Worm (Caenorhabditis elegans) whole organism, young adult: ENCODE data around the gene fbxl-5.

Experiments
- F57A8.1 ChIP-seq: fragments of 200-800 bp; sonication (Bioruptor generic); optimal IDR thresholded peaks from 2 replicates; lab custom pipeline; 2018; ENCODE audit warnings: mild to moderate bottlenecking, missing genetic modification characterization, moderate library complexity, missing compliant biosample characterization
- ama-1 ChIP-seq, 3 experiments: fragments of 150-350 bp in 1 of 3; sonication (generic microtip) in 2 of 3; optimal IDR thresholded peaks; 2 replicates each; lab custom pipeline; 2014 to 2018; ENCODE audit warnings: missing biosample characterization in 2 of 3, missing genetic modification characterization in 2 of 3, missing genetic modification reagents in 2 of 3
- die-1 ChIP-seq: sonication (generic microtip); optimal IDR thresholded peaks from 2 replicates; lab custom pipeline; 2016; ENCODE audit warnings: missing genotype, mild to moderate bottlenecking, missing genetic modification characterization, missing compliant biosample characterization
- egl-44 ChIP-seq: fragments of 200-800 bp; sonication (Bioruptor generic); IDR thresholded peaks from 2 replicates; pipeline ENCODE4 v1.3.6; 2022; ENCODE audit warnings: missing genetic modification reagents, missing genetic modification characterization, missing compliant biosample characterization
- hmg-20 ChIP-seq: fragments of 200-800 bp; sonication (Bioruptor generic); IDR thresholded peaks from 2 replicates; pipeline ENCODE4 v1.3.6; 2022; ENCODE audit warnings: missing genetic modification reagents, missing genetic modification characterization, missing compliant biosample characterization
- hsf-1 ChIP-seq: fragments of 200-800 bp; sonication (Bioruptor generic); IDR thresholded peaks from 2 replicates; pipeline ENCODE4 v1.3.6; 2022; ENCODE audit warnings: missing genetic modification reagents, missing genetic modification characterization, missing compliant biosample characterization
- let-526 ChIP-seq: fragments of 200-800 bp; sonication (Bioruptor generic); IDR thresholded peaks from 2 replicates; pipeline ENCODE4 v1.3.6; 2022; ENCODE audit warnings: missing genetic modification reagents, missing genetic modification characterization, missing compliant biosample characterization
- lir-1 ChIP-seq: fragments of 200-800 bp; sonication (Bioruptor generic); conservative IDR thresholded peaks from 2 replicates; pipeline ENCODE4 v1.3.6; 2022; ENCODE audit warnings: missing genetic modification reagents, missing genetic modification characterization, missing compliant biosample characterization
- nfyb-1 ChIP-seq: fragments of 200-800 bp; sonication (Bioruptor generic); IDR thresholded peaks from 2 replicates; pipeline ENCODE4 v1.3.6; 2022; ENCODE audit warnings: missing genetic modification reagents, missing genetic modification characterization, missing compliant biosample characterization

ce11 chrV:7793067-7793466 is 50.4 kb downstream of the fbxl-5 start, which contains the start of gene flp-21:
- no peak for TF ChIP-seq egl-44 (GFP tag; lab: Robert Waterston, UW)
- no peak for TF ChIP-seq die-1 (tag; lab: Kevin White, UChicago)
- TF ChIP-seq hmg-20 = no peak
- no peak for TF ChIP-seq F57A8.1 (GFP tag; lab: Kevin White, UChicago)
- no peak for TF ChIP-seq nfyb-1 (GFP tag; lab: Robert Waterston, UW)
- TF ChIP-seq hsf-1 (GFP tag; lab: Robert Waterston, UW) = no peak
- no peak for TF ChIP-seq lir-1 (GFP tag; lab: Robert Waterston, UW)
- no peak for TF ChIP-seq ama-1 (optimal IDR thresholded peaks at IDR 0.05; lab: Kevin White, UChicago)
- TF ChIP-seq ama-1 (GFP tag; optimal IDR thresholded peaks at IDR 0.05; lab: Kevin White, UChicago) = no peak
- no peak for TF ChIP-seq let-526 (GFP tag; lab: Robert Waterston, UW)
